Fruit fly (Drosophila melanogaster) whole organism, adult: ENCODE data around the gene CG13601.

Source experiments
- Clk ChIP-seq: fragments of 200-800 bp; sonication (Bioruptor generic); optimal IDR thresholded peaks from 2 replicates; lab custom pipeline; 2017; ENCODE audit warnings: missing biosample characterization, missing genetic modification characterization
- cic ChIP-seq: fragments of 200-800 bp; sonication (Bioruptor generic); optimal IDR thresholded peaks from 2 replicates; lab custom pipeline; 2017; ENCODE audit warnings: missing biosample characterization, mild to moderate bottlenecking, missing genetic modification characterization, moderate library complexity
- kay ChIP-seq: fragments of 200-800 bp; sonication (Bioruptor generic); peaks from one replicate; lab custom pipeline; 2016; ENCODE audit warnings: missing biosample characterization, missing genetic modification characterization, borderline replicate concordance

dm6 chr3R:23941643-23942424 is 14.4 kb upstream of the CG13601 start:
- no peak for TF ChIP-seq cic (GFP tag; lab: Kevin White, UChicago)
- peak; percentile 84 for TF ChIP-seq kay (GFP tag; lab: Kevin White, UChicago)
- TF ChIP-seq Clk (GFP tag; lab: Kevin White, UChicago) = no peak
